Worm (Caenorhabditis elegans): Measurements from ENCODE around the gene adah-1.
A peak's percentile ranks its signal among the peaks of the same experiment; 100 is the strongest.

The adah-1 gene

ce11 chrIV:7023858-7024257 is at the start of gene adah-1:
TSS of gene adah-1 (plus strand) at chrIV:7024211.
- TF ChIP-seq ceh-13 (GFP tag; optimal IDR thresholded peaks at IDR 0.05) (no peak), tra-4 (tag; optimal IDR thresholded peaks at IDR 0.05) (no peak), tbx-11 (GFP tag; IDR thresholded peaks at IDR 0.05) (no peak), F13C5.2 (tag; optimal IDR thresholded peaks at IDR 0.05) (no peak), ceh-36 (tag; optimal IDR thresholded peaks at IDR 0.05) (no peak)

- TF ChIP-seq tra-4 (tag; optimal IDR thresholded peaks at IDR 0.05), result no peak
- TF ChIP-seq hmg-4 (GFP tag; optimal IDR thresholded peaks at IDR 0.05), result no peak
- no peak for TF ChIP-seq ceh-36 (tag; optimal IDR thresholded peaks at IDR 0.05)
- no peak for TF ChIP-seq hmbx-1 (tag; optimal IDR thresholded peaks at IDR 0.05)
- TF ChIP-seq B0310.2 (tag; optimal IDR thresholded peaks at IDR 0.05), result no peak
- TF ChIP-seq F13C5.2 (tag; optimal IDR thresholded peaks at IDR 0.05), result no peak
- TF ChIP-seq ama-1 (optimal IDR thresholded peaks at IDR 0.05), result no peak
- TF ChIP-seq ets-7 (tag; optimal IDR thresholded peaks at IDR 0.05), result no peak
- TF ChIP-seq ceh-13 (GFP tag; optimal IDR thresholded peaks at IDR 0.05), result no peak
- no peak for TF ChIP-seq tbx-11 (GFP tag; IDR thresholded peaks at IDR 0.05)
Observed at ce11 chrIV:6977089-6977558, 46.9 kb upstream of the adah-1 start, which contains the start of the genes pgl-1 and him-3. TSS of gene pgl-1 (minus strand) at chrIV:6977318. TSS of gene him-3 (plus strand) at chrIV:6977508.

ce11 chrIV:6978625-6979024 is 45.4 kb upstream of the adah-1 start:
- TF ChIP-seq ceh-36 (tag; optimal IDR thresholded peaks at IDR 0.05) (no peak), tbx-37 (GFP tag; conservative IDR thresholded peaks at IDR 0.05) (no peak), tra-4 (tag; optimal IDR thresholded peaks at IDR 0.05) (no peak), ceh-13 (GFP tag; optimal IDR thresholded peaks at IDR 0.05) (no peak), hnd-1 (tag; optimal IDR thresholded peaks at IDR 0.05) (no peak), F13C5.2 (tag; optimal IDR thresholded peaks at IDR 0.05) (no peak), B0310.2 (tag; optimal IDR thresholded peaks at IDR 0.05) (no peak), tbx-11 (GFP tag; IDR thresholded peaks at IDR 0.05) (no peak), hmg-4 (GFP tag; optimal IDR thresholded peaks at IDR 0.05) (no peak), hmbx-1 (tag; optimal IDR thresholded peaks at IDR 0.05) (no peak), aly-1 (tag; optimal IDR thresholded peaks at IDR 0.05) (no peak), ama-1 (optimal IDR thresholded peaks at IDR 0.05) (no peak), sea-1 (GFP tag; conservative IDR thresholded peaks at IDR 0.05) (no peak), ets-7 (tag; optimal IDR thresholded peaks at IDR 0.05) (no peak), pes-1 (GFP tag; IDR thresholded peaks at IDR 0.05) (no peak), scrt-1 (GFP tag; IDR thresholded peaks at IDR 0.05) (no peak)

- TF ChIP-seq aly-1 (tag; optimal IDR thresholded peaks at IDR 0.05), result no peak
- TF ChIP-seq tbx-11 (GFP tag; IDR thresholded peaks at IDR 0.05), result no peak
- no peak for TF ChIP-seq ceh-13 (GFP tag; optimal IDR thresholded peaks at IDR 0.05)
- no peak for TF ChIP-seq hmbx-1 (tag; optimal IDR thresholded peaks at IDR 0.05)
- TF ChIP-seq ceh-36 (tag; optimal IDR thresholded peaks at IDR 0.05), result peak; percentile 3
Observed at ce11 chrIV:6984449-6985380, 39.3 kb upstream of the adah-1 start.

ce11 chrIV:6986835-6987234 is 37.2 kb upstream of the adah-1 start, which contains the start of gene prkl-1:
TSS of gene prkl-1 (minus strand) at chrIV:6986935.
- TF ChIP-seq flt-1 (GFP tag; IDR thresholded peaks at IDR 0.05) (no peak), B0310.2 (tag; optimal IDR thresholded peaks at IDR 0.05) (no peak), hmg-4 (GFP tag; optimal IDR thresholded peaks at IDR 0.05) (no peak), pes-1 (GFP tag; IDR thresholded peaks at IDR 0.05) (no peak)

ce11 chrIV:6991070-6991469 is 32.9 kb upstream of the adah-1 start:
- TF ChIP-seq tbx-11 (GFP tag; IDR thresholded peaks at IDR 0.05) (no peak), tra-4 (tag; optimal IDR thresholded peaks at IDR 0.05) (no peak), ceh-36 (tag; optimal IDR thresholded peaks at IDR 0.05) (no peak)

ce11 chrIV:6997918-6998317 is 26.1 kb upstream of the adah-1 start:
- no peak for TF ChIP-seq hmbx-1 (tag; optimal IDR thresholded peaks at IDR 0.05)
- no peak for TF ChIP-seq tbx-37 (GFP tag; conservative IDR thresholded peaks at IDR 0.05)
- no peak for TF ChIP-seq flt-1 (GFP tag; IDR thresholded peaks at IDR 0.05)
- no peak for TF ChIP-seq ama-1 (optimal IDR thresholded peaks at IDR 0.05)
- TF ChIP-seq hmg-4 (GFP tag; optimal IDR thresholded peaks at IDR 0.05), result no peak
- TF ChIP-seq F13C5.2 (tag; optimal IDR thresholded peaks at IDR 0.05), result no peak
- no peak for TF ChIP-seq pes-1 (GFP tag; IDR thresholded peaks at IDR 0.05)
- TF ChIP-seq tbx-11 (GFP tag; IDR thresholded peaks at IDR 0.05), result no peak

- TF ChIP-seq pes-1 (GFP tag; IDR thresholded peaks at IDR 0.05) (no peak), ama-1 (optimal IDR thresholded peaks at IDR 0.05) (no peak), ceh-36 (tag; optimal IDR thresholded peaks at IDR 0.05) (no peak)
Observed at ce11 chrIV:6999206-6999605, 24.8 kb upstream of the adah-1 start, which contains the start of gene C25A8.5. TSS of gene C25A8.5 (plus strand) at chrIV:6999506.

- TF ChIP-seq hmg-4 (GFP tag; optimal IDR thresholded peaks at IDR 0.05) (no peak), ama-1 (optimal IDR thresholded peaks at IDR 0.05) (no peak), flt-1 (GFP tag; IDR thresholded peaks at IDR 0.05) (no peak), aly-1 (tag; optimal IDR thresholded peaks at IDR 0.05) (no peak), B0310.2 (tag; optimal IDR thresholded peaks at IDR 0.05) (no peak), hnd-1 (tag; optimal IDR thresholded peaks at IDR 0.05) (no peak), pes-1 (GFP tag; IDR thresholded peaks at IDR 0.05) (no peak), hmbx-1 (tag; optimal IDR thresholded peaks at IDR 0.05) (no peak)
Observed at ce11 chrIV:7003323-7003722, 20.7 kb upstream of the adah-1 start, which contains the start of gene cht-3. TSS of gene cht-3 (plus strand) at chrIV:7003623.

Measured in whole organism, early embryonic.